Worm (Caenorhabditis elegans): ENCODE results near the gene M03B6.4.

- no peak for TF ChIP-seq nhr-77 (tag; optimal IDR thresholded peaks at IDR 0.05)
- TF ChIP-seq elt-3 (tag; optimal IDR thresholded peaks at IDR 0.05), result no peak
- TF ChIP-seq R02D3.7 (tag; optimal IDR thresholded peaks at IDR 0.05), result no peak
- TF ChIP-seq unc-62 (GFP tag; optimal IDR thresholded peaks at IDR 0.05), result no peak
- no peak for TF ChIP-seq unc-39 (tag; optimal IDR thresholded peaks at IDR 0.05)
- TF ChIP-seq aly-2 (tag; optimal IDR thresholded peaks at IDR 0.05), result no peak
- no peak for TF ChIP-seq ama-1 (optimal IDR thresholded peaks at IDR 0.05)
- TF ChIP-seq lin-39 (tag; optimal IDR thresholded peaks at IDR 0.05), result no peak
Measured at ce11 chrX:13846024-13846423, 12.6 kb upstream of the M03B6.4 start.

Measured in whole organism, L2 larva.